Worm (Caenorhabditis elegans): ENCODE results near the gene spp-10.

ce11 chrIV:8461177-8461576 lies 15.8 kb upstream of the spp-10 start:
- TF ChIP-seq nhr-237 (tag; optimal IDR thresholded peaks at IDR 0.05) (no peak), cnd-1 (tag; optimal IDR thresholded peaks at IDR 0.05) (no peak)

All from whole organism, mixed stage, embryonic.